Worm (Caenorhabditis elegans) whole organism, L4/young adult: ENCODE results near the gene C49F8.3.

Experiments used
- dao-5 ChIP-seq: sonication (generic microtip); optimal IDR thresholded peaks from 2 replicates; lab custom pipeline; 2016; ENCODE audit warnings: missing genotype, missing genetic modification characterization, moderate library complexity, missing compliant biosample characterization
- him-1 ChIP-seq: sonication (generic microtip); optimal IDR thresholded peaks from 2 replicates; lab custom pipeline; 2016; ENCODE audit warnings: missing genotype, missing genetic modification reagents, missing genetic modification characterization, missing compliant biosample characterization

ce11 chrX:13384743-13385142, 2.6 kb downstream of the C49F8.3 start:
- TF ChIP-seq him-1 (no peak), dao-5 (no peak)
